Worm (Caenorhabditis elegans) whole organism, midembryonic: ENCODE data around the gene C25H3.17.

ENCODE experiments used
- cog-1 ChIP-seq: sonication (generic microtip); optimal IDR thresholded peaks from 2 replicates; lab custom pipeline; 2016; ENCODE audit warnings: missing genetic modification characterization, missing compliant biosample characterization
- flt-1 ChIP-seq: fragments of 200-800 bp; sonication (Bioruptor generic); IDR thresholded peaks from 2 replicates; pipeline ENCODE4 v1.3.6; 2022; ENCODE audit warnings: missing genetic modification characterization, missing compliant biosample characterization
- klf-2 ChIP-seq: fragments of 200-800 bp; sonication (Bioruptor generic); conservative IDR thresholded peaks from 2 replicates; pipeline ENCODE4 v1.3.6; 2022; ENCODE audit warnings: missing genetic modification reagents, missing genetic modification characterization, missing compliant biosample characterization
- med-1 ChIP-seq: sonication (generic microtip); optimal IDR thresholded peaks from 2 replicates; lab custom pipeline; 2017; ENCODE audit warnings: missing genetic modification characterization, mild to moderate bottlenecking, missing compliant biosample characterization, antibody characterized with exemption, missing genetic modification reagents; ENCODE audit not compliant: insufficient read depth
- ztf-23 ChIP-seq: fragments of 200-800 bp; sonication (Bioruptor generic); IDR thresholded peaks from 2 replicates; pipeline ENCODE4 v1.3.6; 2022; ENCODE audit warnings: missing genetic modification reagents, missing genetic modification characterization, missing compliant biosample characterization
- ztf-29 ChIP-seq: fragments of 200-800 bp; sonication (Bioruptor generic); IDR thresholded peaks from 2 replicates; pipeline ENCODE4 v1.3.6; 2022; ENCODE audit warnings: missing genetic modification reagents, missing genetic modification characterization, missing compliant biosample characterization

DNA sequence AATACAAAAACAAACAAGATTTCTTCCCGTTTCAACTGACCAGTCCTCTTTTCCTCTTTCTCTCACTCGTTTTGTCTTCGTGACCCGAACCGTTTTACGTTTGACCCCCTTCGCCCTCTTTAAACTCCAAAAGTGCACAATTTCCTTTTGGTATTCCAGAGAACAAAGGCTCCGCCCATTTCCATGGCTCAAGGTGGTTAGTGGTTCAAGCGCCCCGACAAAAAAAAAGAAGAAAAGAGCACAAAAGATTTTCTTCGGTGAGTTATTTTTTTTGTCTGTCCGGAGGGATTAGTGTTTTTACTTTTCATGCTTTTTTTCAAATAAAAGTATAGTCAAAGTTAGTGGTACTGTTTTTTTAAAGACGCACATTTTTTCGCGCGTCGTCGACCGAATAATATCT is 38.1 kb upstream of the C25H3.17 start, which contains the start of gene osta-2:
- TF ChIP-seq flt-1 (no peak), ztf-23 (GFP tag; lab: Robert Waterston, UW) (no peak), klf-2 (GFP tag; lab: Robert Waterston, UW) (no peak), cog-1 (no peak), med-1 (no peak), ztf-29 (GFP tag; lab: Robert Waterston, UW) (no peak)
